Worm (Caenorhabditis elegans) whole organism, L3 larva: Measurements from ENCODE around the gene pde-3.

Experiments used
- ZK546.5 ChIP-seq: sonication (generic microtip); optimal IDR thresholded peaks from 2 replicates; lab custom pipeline; 2017; ENCODE audit warnings: missing biosample characterization, missing genetic modification characterization
- aly-2 ChIP-seq: fragments of 150-350 bp; optimal IDR thresholded peaks from 2 replicates; lab custom pipeline; 2014; ENCODE audit warnings: missing biosample characterization, missing genetic modification characterization
- ama-1 ChIP-seq: fragments of 150-350 bp; optimal IDR thresholded peaks from 2 replicates; lab custom pipeline; 2018
- ceh-28 ChIP-seq: fragments of 150-350 bp; optimal IDR thresholded peaks from 2 replicates; lab custom pipeline; 2014; ENCODE audit warnings: missing biosample characterization, missing genetic modification reagents, missing genetic modification characterization
- ceh-82 ChIP-seq: fragments of 150-350 bp; optimal IDR thresholded peaks from 2 replicates; lab custom pipeline; 2014; ENCODE audit warnings: missing biosample characterization, missing genetic modification characterization
- daf-12 ChIP-seq: fragments of 150-350 bp; optimal IDR thresholded peaks from 2 replicates; lab custom pipeline; 2014; ENCODE audit warnings: missing biosample characterization, missing genetic modification reagents, missing genetic modification characterization
- egl-27 ChIP-seq: sonication (generic microtip); optimal IDR thresholded peaks from 4 replicates; lab custom pipeline; 2017; ENCODE audit warnings: missing biosample characterization, missing genetic modification reagents, missing genetic modification characterization
- egl-5 ChIP-seq: fragments of 150-350 bp; optimal IDR thresholded peaks from 2 replicates; lab custom pipeline; 2017; ENCODE audit warnings: missing biosample characterization, missing genetic modification reagents, missing genetic modification characterization, inconsistent platforms
- elt-2 ChIP-seq: sonication (generic microtip); optimal IDR thresholded peaks from 2 replicates; lab custom pipeline; 2016; ENCODE audit warnings: missing genetic modification reagents, mild to moderate bottlenecking, missing genetic modification characterization, missing compliant biosample characterization
- elt-3 ChIP-seq, 3 experiments: fragments of 150-350 bp in 1 of 3; sonication (generic microtip) in 2 of 3; optimal IDR thresholded peaks; 2 replicates in 2 of 3; 4 replicates in 1 of 3; lab custom pipeline; 2014 to 2017; ENCODE audit warnings: missing biosample characterization in 3 of 3, missing genetic modification characterization in 3 of 3
- fkh-2 ChIP-seq: fragments of 150-350 bp; optimal IDR thresholded peaks from 2 replicates; lab custom pipeline; 2014; ENCODE audit warnings: missing biosample characterization, missing genetic modification reagents, missing genetic modification characterization
- jun-1 ChIP-seq: fragments of 150-350 bp; optimal IDR thresholded peaks from 2 replicates; lab custom pipeline; 2014; ENCODE audit warnings: missing biosample characterization, missing genetic modification reagents, missing genetic modification characterization
- lin-15B ChIP-seq: fragments of 150-350 bp; optimal IDR thresholded peaks from 2 replicates; lab custom pipeline; 2014; ENCODE audit warnings: missing biosample characterization, missing genetic modification characterization
- lin-39 ChIP-seq: fragments of 150-350 bp; optimal IDR thresholded peaks from 2 replicates; lab custom pipeline; 2018; ENCODE audit warnings: missing biosample characterization, missing genetic modification reagents, missing genetic modification characterization
- lsy-12 ChIP-seq: sonication (generic microtip); optimal IDR thresholded peaks from 2 replicates; lab custom pipeline; 2016; ENCODE audit warnings: mild to moderate bottlenecking, missing genetic modification characterization, missing compliant biosample characterization
- mdl-1 ChIP-seq: fragments of 150-350 bp; optimal IDR thresholded peaks from 2 replicates; lab custom pipeline; 2014; ENCODE audit warnings: missing biosample characterization, missing genetic modification characterization
- nfya-1 ChIP-seq: sonication (generic microtip); optimal IDR thresholded peaks from 2 replicates; lab custom pipeline; 2017; ENCODE audit warnings: missing genetic modification characterization, mild to moderate bottlenecking, missing compliant biosample characterization, antibody characterized with exemption, moderate library complexity; ENCODE audit not compliant: insufficient read depth
- nhr-11 ChIP-seq: fragments of 150-350 bp; optimal IDR thresholded peaks from 2 replicates; lab custom pipeline; 2014; ENCODE audit warnings: missing biosample characterization, missing genetic modification characterization
- nhr-12 ChIP-seq: fragments of 150-350 bp; optimal IDR thresholded peaks from 2 replicates; lab custom pipeline; 2014; ENCODE audit warnings: missing biosample characterization, missing genetic modification characterization
- nhr-23 ChIP-seq: fragments of 150-350 bp; optimal IDR thresholded peaks from 2 replicates; lab custom pipeline; 2014; ENCODE audit warnings: missing biosample characterization, missing genetic modification reagents, missing genetic modification characterization
- nhr-25 ChIP-seq: sonication (generic microtip); optimal IDR thresholded peaks from 2 replicates; lab custom pipeline; 2017; ENCODE audit warnings: missing biosample characterization, missing genetic modification characterization
- nhr-28 ChIP-seq: fragments of 150-350 bp; optimal IDR thresholded peaks from 2 replicates; lab custom pipeline; 2014; ENCODE audit warnings: missing biosample characterization, missing genetic modification characterization
- nhr-43 ChIP-seq: sonication (generic microtip); optimal IDR thresholded peaks from 2 replicates; lab custom pipeline; 2016; ENCODE audit warnings: mild to moderate bottlenecking, missing genetic modification characterization, missing compliant biosample characterization; ENCODE audit not compliant: poor library complexity, severe bottlenecking
- nhr-77 ChIP-seq: fragments of 150-350 bp; optimal IDR thresholded peaks from 2 replicates; lab custom pipeline; 2014; ENCODE audit warnings: missing biosample characterization, missing genetic modification characterization
- pha-4 ChIP-seq: fragments of 150-350 bp; optimal IDR thresholded peaks from 2 replicates; lab custom pipeline; 2014; ENCODE audit warnings: missing biosample characterization, missing genetic modification reagents, missing genetic modification characterization
- pqm-1 ChIP-seq: fragments of 150-350 bp; optimal IDR thresholded peaks from 2 replicates; lab custom pipeline; 2017; ENCODE audit warnings: missing biosample characterization, missing genetic modification characterization, inconsistent platforms
- sea-2 ChIP-seq: fragments of 150-350 bp; sonication (generic microtip); optimal IDR thresholded peaks from 4 replicates; lab custom pipeline; 2014; ENCODE audit warnings: missing biosample characterization, missing genetic modification reagents, missing genetic modification characterization
- snpc-4 ChIP-seq: fragments of 150-350 bp; optimal IDR thresholded peaks from 2 replicates; lab custom pipeline; 2014; ENCODE audit warnings: missing biosample characterization, missing genetic modification characterization
- tbx-2 ChIP-seq: sonication (generic microtip); optimal IDR thresholded peaks from 2 replicates; lab custom pipeline; 2016; ENCODE audit warnings: mild to moderate bottlenecking, missing genetic modification characterization, missing compliant biosample characterization
- unc-62 ChIP-seq: fragments of 150-350 bp; sonication (generic microtip); optimal IDR thresholded peaks from 4 replicates; lab custom pipeline; 2014; ENCODE audit warnings: missing biosample characterization, missing genetic modification reagents, missing genetic modification characterization
- zag-1 ChIP-seq: fragments of 150-350 bp; optimal IDR thresholded peaks from 2 replicates; lab custom pipeline; 2014; ENCODE audit warnings: missing biosample characterization, missing genetic modification characterization
- ztf-11 ChIP-seq: fragments of 150-350 bp; optimal IDR thresholded peaks from 2 replicates; lab custom pipeline; 2014; ENCODE audit warnings: missing biosample characterization, missing genetic modification characterization
- ztf-4 ChIP-seq: fragments of 150-350 bp; optimal IDR thresholded peaks from 2 replicates; lab custom pipeline; 2014; ENCODE audit warnings: missing biosample characterization, missing genetic modification characterization

The pde-3 gene

DNA sequence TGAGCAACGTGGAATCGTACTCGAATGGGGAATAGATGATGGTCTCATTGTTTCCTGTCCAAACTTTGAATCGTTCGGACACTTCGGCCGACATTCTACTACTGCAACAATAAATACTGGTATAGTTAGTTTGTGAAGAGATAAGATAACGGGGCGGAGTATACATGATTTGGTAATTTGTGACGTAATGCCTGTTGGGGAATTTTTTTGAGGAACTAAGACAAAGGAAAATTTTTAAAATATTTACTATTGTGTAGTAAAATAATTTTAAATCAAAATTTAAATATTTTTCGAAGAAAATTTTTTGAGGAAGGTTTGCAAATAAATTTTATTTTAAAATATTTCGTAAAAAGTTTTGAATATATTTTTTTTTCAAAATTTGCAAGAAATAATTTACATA is 44.5 kb downstream of the pde-3 start, which contains the start of gene elo-9:
Gene elo-9 (minus strand): TSS at position 101 of the 400 bp plus-strand sequence.
- no peak for TF ChIP-seq aly-2 (tag; lab: Kevin White, UChicago)
- TF ChIP-seq nhr-77 (tag; lab: Kevin White, UChicago), result no peak
- TF ChIP-seq fkh-2 (tag; lab: Kevin White, UChicago), result no peak
- no peak for TF ChIP-seq elt-3 (tag; optimal IDR thresholded peaks at IDR 0.05; lab: Kevin White, UChicago)
- TF ChIP-seq nhr-12 (tag; lab: Kevin White, UChicago), result no peak
- no peak for TF ChIP-seq lin-39 (tag; lab: Kevin White, UChicago)
- no peak for TF ChIP-seq sea-2 (GFP tag; lab: Kevin White, UChicago)
- no peak for TF ChIP-seq nhr-23 (tag; lab: Kevin White, UChicago)
- TF ChIP-seq nhr-43 (tag; lab: Kevin White, UChicago), result no peak
- no peak for TF ChIP-seq tbx-2 (tag; lab: Kevin White, UChicago)

DNA sequence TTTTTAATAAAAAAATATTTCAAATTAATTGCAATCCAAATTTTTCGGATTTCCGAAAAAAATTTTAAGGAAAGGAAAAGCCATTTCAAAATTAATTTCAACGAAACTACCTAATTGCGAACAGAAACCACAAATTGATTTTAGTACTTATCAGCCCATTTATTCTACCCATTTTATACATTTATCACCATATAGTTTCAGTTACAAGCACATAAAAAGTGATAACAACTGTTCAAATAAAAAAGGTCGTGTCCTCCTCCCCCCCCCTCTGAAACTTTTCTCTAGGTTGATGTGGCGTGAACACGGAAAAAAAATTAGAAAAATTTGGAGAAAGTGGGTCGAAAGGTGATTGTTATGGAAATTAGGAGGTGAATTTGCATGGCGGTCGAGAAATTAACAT is 45.4 kb downstream of the pde-3 start:
- TF ChIP-seq elt-2 (peak; percentile 88), sea-2 (GFP tag; lab: Kevin White, UChicago) (no peak), zag-1 (tag; lab: Kevin White, UChicago) (no peak), ZK546.5 (tag; lab: Kevin White, UChicago) (no peak), nhr-43 (tag; lab: Kevin White, UChicago) (no peak), jun-1 (tag; lab: Kevin White, UChicago) (no peak), lin-39 (tag; lab: Kevin White, UChicago) (no peak), nhr-25 (no peak), mdl-1 (tag; lab: Kevin White, UChicago) (no peak), fkh-2 (tag; lab: Kevin White, UChicago) (no peak), aly-2 (tag; lab: Kevin White, UChicago) (no peak), daf-12 (no peak), lin-15B (tag; lab: Kevin White, UChicago) (no peak), snpc-4 (no peak), ceh-82 (tag; lab: Kevin White, UChicago) (no peak), ztf-4 (tag; lab: Kevin White, UChicago) (no peak), nhr-77 (tag; lab: Kevin White, UChicago) (no peak), lsy-12 (tag; lab: Kevin White, UChicago) (no peak), nhr-12 (tag; lab: Kevin White, UChicago) (no peak), nhr-28 (no peak), ceh-28 (tag; lab: Kevin White, UChicago) (no peak), ama-1 (lab: Kevin White, UChicago) (no peak), nfya-1 (tag; lab: Kevin White, UChicago) (no peak), pqm-1 (peak; percentile 85), pha-4 (tag; lab: Kevin White, UChicago) (peak; percentile 24)

DNA sequence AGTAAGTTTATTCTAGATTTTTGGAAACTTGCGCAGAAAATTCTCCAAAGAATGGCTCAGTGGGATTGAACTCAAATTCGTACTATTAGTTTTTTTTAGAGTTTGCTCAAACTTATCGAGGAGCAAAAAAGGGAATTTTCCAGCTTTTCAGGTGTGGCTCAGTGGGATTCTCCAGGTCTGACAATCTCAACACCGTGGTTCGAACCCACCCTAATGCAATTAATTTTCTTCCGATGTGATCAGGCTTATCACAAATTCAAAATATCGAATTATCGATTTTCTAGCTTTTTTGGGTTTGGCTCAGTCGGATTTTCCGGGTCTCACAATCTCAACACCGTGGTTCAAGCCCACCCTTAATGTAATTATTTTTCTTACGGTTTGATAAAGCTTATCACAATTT is 46.9 kb downstream of the pde-3 start:
- no peak for TF ChIP-seq ztf-4 (tag; lab: Kevin White, UChicago)
- TF ChIP-seq nhr-11 (tag; lab: Kevin White, UChicago), result no peak
- no peak for TF ChIP-seq tbx-2 (tag; lab: Kevin White, UChicago)
- TF ChIP-seq ztf-11, result no peak
- TF ChIP-seq nfya-1 (tag; lab: Kevin White, UChicago), result no peak
- TF ChIP-seq unc-62, result no peak
- no peak for TF ChIP-seq pha-4 (tag; lab: Kevin White, UChicago)
- no peak for TF ChIP-seq egl-5 (tag; lab: Kevin White, UChicago)

DNA sequence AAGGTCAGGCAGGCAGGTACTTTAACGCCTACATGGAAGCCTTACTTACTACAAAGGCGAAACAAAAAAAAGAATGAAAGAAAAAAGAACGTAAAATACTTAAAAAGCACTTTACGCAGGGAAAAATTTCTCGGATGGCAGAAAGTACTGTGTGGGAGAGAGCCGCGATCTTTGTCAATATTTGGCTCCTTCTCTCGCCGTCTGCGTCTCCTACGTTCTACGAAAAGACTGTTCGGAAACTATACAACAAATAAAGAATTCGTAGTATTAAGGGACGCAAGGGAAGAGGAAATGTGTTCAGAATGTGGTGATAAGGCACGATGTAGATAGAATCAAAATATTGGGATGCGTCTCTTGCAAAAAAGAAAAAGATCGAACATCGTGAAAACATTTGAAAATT is 47.6 kb downstream of the pde-3 start:
- TF ChIP-seq ama-1 (lab: Kevin White, UChicago) (no peak), elt-2 (peak; percentile 35), pha-4 (tag; lab: Kevin White, UChicago) (peak; percentile 96)
- TF ChIP-seq, all 47 proteins: peak for 2

DNA sequence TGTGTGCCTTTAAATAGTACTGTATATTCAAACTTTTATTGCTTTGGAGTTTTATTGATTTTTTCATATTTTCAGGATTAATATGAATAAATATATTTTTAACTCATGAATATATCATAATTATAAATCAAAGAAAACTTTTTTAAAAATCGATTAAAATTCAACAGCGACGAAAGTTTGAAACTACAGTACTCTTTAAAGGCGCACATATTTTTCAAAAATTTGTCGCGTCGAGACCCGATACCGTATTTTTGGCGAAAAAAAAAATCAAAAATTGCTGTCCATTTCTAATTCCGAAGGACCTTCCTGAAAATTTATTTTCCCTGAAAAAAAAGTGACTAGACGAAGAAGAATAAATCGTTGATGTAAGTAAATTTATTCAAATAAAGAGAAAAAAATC is 48.8 kb downstream of the pde-3 start:
- TF ChIP-seq nhr-23 (tag; lab: Kevin White, UChicago) (no peak), tbx-2 (tag; lab: Kevin White, UChicago) (no peak), ceh-28 (tag; lab: Kevin White, UChicago) (no peak), mdl-1 (tag; lab: Kevin White, UChicago) (no peak), egl-27 (tag; lab: Kevin White, UChicago) (no peak), ama-1 (lab: Kevin White, UChicago) (no peak)
